Fruit fly (Drosophila melanogaster): ENCODE data around the gene CG14853.
A peak's percentile ranks its signal among the peaks of the same experiment; 100 is the strongest.

The CG14853 gene

DNA sequence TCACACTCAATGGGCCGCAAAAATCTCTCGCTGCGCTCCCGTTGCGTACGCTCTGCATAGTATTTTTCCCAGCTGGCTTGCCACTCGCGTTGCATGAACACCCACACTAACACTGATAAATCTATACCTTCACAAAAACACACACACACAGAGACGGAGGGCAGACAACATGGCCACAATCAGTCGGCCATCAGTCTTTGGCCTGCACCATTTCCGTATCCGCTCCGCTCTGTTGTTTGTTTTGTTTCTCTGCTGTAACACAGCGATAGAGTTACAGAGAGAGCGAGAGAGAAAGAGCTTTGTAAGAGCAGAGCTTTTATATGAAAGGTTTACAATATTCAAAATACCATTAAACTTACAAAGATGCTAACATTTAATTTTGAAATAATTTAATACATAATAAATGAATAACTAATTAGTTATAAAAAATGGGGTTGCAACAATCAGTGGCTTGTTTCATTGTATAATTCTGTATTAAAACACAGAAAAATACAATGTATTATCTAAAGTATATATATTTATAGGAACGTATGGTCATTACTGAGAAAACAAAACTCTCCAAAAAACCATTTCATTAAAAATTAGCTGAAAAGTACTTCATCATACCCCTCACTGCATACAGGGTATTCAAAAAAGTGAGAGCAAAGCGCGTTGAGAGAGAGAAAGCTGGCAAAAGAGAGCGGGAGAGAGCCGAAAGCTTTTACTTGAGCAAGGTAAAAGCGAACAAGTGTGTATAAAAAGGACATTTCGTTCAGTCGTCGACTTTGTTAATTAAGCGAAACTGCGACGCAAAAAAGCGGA, at the start of gene CG14853:
Gene CG14853 (plus strand): TSS at position 751 of the 801 bp plus-strand sequence.
- TF ChIP-seq noc (tag; optimal IDR thresholded peaks at IDR 0.05) = no peak

DNA sequence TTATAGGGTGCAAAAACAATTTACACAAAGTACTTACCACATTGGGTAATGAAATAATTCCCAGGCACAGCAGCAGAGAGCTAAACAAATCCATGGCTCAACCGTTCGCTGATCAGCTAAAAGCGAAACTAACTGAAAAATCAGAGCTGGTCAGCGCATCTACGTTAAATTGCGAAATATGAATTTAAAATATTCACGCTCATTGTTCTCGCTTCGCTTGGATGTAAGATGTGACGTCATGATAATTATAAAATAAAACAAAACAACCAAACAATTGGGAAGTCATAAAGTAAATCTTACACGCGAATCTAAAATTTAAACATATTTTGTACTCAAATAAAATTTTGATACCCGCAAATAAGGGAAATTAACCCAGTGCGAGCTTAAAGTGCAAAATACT, 49.5 kb upstream of the CG14853 start, which contains the start of gene CG14854:
Gene CG14854 (minus strand): TSS at position 101 of the 400 bp plus-strand sequence.
- no peak for TF ChIP-seq noc (tag; optimal IDR thresholded peaks at IDR 0.05)

DNA sequence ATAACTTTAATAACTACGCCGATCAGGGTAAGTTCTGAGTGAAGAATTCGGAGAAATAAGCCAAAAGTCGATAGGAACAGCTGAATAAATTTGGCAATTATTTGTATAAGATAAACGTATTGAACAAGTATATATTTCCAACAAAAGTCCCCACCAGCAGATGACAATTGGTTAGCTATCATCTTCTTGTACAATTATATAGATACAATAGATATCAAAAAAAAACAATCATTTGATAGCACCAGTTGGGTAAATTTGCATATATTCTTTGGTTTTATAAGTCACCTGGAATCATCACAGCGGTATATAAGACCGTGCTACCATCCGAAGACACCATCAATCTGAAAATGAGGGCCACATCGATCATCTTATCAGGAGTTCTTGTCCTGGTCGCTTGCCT, 48.8 kb upstream of the CG14853 start, which contains the start of gene Jig:
Gene Jig (plus strand): TSS at position 301 of the 400 bp plus-strand sequence.
- TF ChIP-seq noc (tag; optimal IDR thresholded peaks at IDR 0.05) = no peak

DNA sequence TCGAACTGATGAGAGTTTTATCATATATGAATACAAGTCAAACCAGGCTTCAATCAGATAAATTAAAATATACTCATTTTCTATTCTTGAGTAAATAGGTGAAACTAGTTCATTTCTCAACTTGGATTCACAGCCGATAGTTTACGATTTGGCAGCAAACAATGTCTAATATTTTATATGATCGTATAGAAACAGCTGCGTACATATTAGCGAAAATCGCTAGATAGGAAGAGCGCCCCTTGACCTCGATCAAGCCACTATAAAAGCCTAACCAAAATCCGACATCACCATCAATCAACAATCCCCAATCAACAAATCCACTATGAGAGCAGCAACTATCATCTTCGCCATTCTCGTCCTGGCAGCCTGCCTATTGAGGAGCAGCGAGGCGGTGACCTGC, 47.4 kb upstream of the CG14853 start, which contains the start of gene CG14851:
Gene CG14851 (plus strand): TSS at position 301 of the 400 bp plus-strand sequence.
- no peak for TF ChIP-seq noc (tag; optimal IDR thresholded peaks at IDR 0.05)

DNA sequence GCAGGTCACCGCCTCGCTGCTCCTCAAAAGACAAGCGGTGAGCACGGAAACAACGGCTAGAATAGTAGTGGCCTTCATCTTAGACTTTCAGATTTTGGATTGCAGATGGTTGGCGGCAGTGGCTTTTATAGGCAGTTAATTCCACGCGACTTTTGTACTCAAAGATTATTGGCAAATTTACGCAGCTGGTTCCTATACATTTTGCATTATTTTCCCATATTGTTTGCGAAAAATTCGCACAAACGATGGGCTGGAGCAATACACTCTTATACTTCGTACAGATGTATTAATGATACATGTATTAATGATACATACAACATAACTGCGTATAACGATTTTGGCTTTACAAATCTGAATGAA, 44.8 kb upstream of the CG14853 start, which contains the start of gene CG8087:
Gene CG8087 (minus strand): TSS at position 101 of the 360 bp plus-strand sequence.
- no peak for TF ChIP-seq noc (tag; optimal IDR thresholded peaks at IDR 0.05)

DNA sequence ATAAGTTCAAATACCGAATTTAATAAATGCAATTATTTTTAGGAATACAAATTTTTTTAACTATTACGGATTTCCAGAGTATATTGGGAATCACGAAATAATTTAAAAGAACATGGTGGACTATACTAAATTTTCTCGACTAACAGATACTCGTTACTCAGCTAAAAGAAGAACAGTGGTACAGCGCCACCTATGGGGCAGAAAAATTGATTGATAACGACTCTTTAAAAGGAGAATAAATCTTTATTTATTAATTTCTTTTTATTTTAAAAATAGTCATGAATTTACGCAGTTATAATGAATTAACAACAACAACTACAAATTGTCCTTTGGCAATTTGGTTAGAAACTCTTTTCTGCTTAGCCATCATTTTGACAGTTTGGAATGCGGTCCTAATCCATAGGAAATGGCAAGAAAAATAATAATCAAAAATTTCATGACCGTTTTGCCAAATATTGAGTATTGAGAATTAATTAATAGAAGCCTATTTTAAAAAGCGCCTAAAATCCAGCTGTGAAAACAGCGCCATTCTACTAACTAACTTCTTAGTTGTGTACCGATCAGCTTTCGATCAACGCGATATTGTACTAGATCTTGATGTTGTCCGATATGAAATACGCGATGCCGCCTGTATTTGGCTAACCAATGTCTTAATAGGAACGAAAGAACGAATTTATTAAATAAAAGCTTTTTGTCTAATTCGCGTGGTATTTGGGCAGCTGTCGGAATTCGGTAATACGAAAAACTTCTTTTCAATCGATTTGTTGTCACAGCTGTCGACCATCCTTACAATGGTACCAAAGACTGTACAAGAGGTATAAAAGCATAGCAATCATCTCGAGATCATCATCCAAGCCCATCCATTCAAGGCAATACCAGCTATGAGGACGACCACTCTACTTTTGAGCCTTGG, 44.1 kb upstream of the CG14853 start, which contains the start of gene CG14852:
Gene CG14852 (plus strand): TSS at position 863 of the 913 bp plus-strand sequence.
- no peak for TF ChIP-seq noc (tag; optimal IDR thresholded peaks at IDR 0.05)

DNA sequence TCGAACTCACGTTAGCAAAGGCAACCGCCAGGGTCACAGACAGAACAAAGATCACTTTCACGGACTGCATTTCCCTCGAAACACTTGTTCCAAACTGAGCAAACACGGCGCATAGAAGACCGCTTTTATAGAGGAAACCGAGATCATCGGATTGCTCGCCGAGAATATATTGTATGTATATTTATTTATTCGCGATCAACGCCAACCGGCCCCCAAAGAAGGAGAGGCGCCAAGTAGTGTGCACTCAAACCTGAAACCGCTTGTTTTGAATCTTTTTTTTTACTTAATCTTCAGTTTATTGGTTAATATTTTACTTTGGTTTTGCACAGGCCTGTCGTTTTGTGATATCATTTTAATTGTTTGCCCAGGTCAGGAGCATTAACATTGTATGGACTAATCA, 42.1 kb upstream of the CG14853 start, which contains the start of gene CG31313:
Gene CG31313 (minus strand): TSS at position 101 of the 400 bp plus-strand sequence.
- no peak for TF ChIP-seq noc (tag; optimal IDR thresholded peaks at IDR 0.05)

DNA sequence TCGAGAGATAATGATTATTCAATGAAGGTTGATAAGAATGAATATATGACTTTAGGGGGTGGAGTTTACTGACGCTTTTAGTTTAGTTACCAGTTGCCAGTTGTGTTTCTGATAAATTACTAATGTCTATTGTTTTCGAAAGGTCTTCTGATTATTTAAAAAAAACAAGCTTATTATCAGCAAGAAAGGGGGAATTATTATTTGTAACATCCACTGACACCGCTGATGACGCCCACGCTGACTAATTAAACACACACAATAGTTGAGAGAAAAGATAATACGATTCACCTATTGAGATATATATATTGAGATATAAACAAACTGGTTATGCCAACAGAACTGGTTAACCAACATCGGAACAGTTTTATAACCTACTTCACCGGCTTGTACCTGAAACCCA, 41.6 kb upstream of the CG14853 start:
- TF ChIP-seq noc (tag; optimal IDR thresholded peaks at IDR 0.05) = no peak

DNA sequence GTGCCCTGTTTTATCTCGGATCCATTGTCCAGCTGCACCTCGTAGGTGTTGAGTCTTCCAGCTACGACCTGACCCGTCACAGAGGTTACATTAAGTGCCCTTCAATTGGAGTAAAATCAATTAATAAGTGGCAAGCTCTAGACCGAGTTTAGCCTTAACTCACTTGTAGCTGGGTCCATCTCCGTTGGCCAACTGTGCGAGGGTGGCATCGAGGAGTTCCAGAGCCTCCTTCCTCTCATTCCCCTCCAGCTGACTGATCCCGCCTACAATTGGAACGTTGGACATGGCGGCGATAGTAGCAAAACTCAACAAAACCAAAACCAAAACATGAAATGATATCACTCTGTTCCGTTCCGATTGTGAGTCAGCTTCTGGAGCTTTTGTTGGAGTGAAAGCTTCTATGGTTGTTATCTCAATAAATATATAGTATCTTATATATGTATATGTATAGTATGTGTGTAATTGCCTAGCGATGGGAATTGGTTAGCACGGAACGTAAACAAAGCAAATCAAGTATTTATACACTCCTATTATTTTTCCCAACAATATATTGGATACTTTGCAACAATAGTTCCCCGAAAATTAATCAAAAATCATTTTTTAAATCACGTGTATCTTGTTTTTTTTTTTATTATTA, 40.8 kb upstream of the CG14853 start, which contains the start of gene CG8066:
Gene CG8066 (minus strand): TSS at position 347 of the 637 bp plus-strand sequence.
- no peak for TF ChIP-seq noc (tag; optimal IDR thresholded peaks at IDR 0.05)

DNA sequence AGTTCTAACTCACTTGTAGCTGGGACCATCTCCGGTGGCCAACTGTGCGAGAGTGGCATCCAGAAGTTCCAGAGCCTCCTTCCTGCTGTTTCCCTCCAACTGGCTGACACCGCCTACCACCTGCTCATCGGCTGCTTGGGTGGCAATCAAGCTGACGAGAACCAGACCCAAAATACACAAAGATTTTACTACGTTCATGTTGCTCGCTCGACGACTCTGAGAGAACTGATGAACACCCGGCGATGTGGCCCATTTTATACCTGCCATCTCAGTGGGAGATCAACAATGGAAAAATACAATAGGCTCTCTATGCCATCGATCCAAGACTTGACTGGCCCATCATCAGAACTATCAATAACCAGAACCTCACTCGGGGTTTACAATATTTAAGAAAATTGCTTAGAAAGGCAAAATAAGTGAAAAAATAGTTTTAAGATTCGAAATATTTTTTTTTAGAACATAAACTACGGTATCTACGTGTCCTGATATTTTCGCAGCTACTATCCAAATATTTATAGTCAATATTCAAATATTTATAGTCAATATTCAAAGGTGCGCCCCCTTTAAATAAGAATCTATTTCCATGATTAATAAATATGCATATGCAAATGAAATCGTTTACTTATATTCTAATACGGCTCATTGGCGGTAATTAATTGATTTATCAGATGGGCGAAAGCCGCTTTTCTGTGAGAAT, 39.9 kb upstream of the CG14853 start, which contains the start of gene Cys:
Gene Cys (minus strand): TSS at position 234 of the 697 bp plus-strand sequence.
- peak; percentile 36 for TF ChIP-seq noc (tag; optimal IDR thresholded peaks at IDR 0.05)

DNA sequence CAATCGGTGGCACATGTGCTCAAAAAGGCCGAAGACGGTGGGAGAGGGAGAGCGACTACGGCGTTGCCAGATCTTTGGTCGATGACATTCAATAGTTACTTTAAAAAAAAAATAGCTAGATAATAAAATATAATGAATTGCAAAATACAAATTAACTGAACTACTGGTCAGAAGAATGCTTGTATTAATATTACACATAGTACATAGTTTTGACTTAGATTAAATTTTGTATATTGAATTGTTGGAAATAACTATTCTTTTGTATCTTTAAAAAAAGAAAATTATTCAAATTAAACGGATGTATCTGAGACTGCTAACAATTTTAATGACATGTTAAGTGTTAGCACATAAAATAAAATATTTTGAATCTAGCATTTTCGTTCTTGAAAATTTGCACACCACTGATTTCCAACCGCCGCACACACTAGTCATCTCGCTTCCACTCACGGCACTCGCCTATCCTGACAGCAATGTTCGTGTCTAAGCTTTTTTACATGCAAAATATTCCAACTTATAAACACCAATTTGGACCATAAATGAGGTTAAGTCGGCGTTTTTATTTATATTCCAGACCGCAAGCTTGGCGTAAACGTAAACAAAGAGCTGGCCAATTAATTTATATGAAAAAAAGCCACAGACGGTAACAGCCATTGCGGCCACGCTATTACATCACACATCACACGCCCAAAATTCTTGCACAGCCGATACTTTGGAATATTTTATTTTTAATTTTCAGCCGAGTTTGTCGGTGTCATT, 34.3 kb upstream of the CG14853 start:
- peak; percentile 79 for TF ChIP-seq noc (tag; optimal IDR thresholded peaks at IDR 0.05)

DNA sequence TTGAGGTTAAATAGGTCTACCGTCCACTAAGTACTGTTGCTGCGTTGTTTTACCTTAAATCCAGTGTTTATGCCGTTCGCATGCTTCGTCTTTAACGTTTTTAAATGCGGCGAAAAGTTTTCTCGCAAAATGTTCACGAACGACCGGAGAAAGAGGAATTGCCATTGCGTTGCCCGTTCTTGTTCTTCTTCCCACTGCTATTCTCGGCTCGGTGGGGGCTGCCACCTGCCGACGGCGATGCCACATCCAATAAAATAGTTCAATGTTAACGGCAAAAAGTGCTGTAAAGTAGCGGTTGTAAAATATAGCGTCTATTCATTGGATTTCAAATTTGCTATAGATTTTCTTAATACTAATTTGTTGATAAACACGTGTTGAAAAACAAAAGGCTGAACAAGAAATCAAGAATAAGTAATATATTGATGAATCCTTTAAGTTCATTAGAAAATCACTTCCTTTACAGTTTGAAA, 33.7 kb upstream of the CG14853 start, which contains the start of gene CG7987:
Gene CG7987 (minus strand): TSS at position 170 of the 470 bp plus-strand sequence.
- TF ChIP-seq noc (tag; optimal IDR thresholded peaks at IDR 0.05) = no peak

DNA sequence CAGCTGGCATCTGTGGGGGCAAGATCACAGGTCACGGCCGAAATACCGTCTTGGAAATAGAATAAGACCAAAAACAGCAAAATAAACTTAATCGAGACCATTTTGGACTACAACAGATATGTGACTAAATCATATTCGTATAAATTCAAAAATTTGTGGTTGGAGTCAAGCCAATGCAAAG, 33.0 kb upstream of the CG14853 start, which contains the start of gene CG44094:
Gene CG44094 (minus strand): TSS at position 101 of the 181 bp plus-strand sequence.
- no peak for TF ChIP-seq noc (tag; optimal IDR thresholded peaks at IDR 0.05)

Data from whole organism, larva.